Worm (Caenorhabditis elegans) whole organism, L2 larva: ENCODE measurements around the gene fln-2.

Source experiments
- R02D3.7 ChIP-seq: fragments of 150-350 bp; optimal IDR thresholded peaks from 2 replicates; lab custom pipeline; 2014; ENCODE audit warnings: missing biosample characterization, missing genetic modification characterization
- ZK546.5 ChIP-seq: sonication (generic microtip); optimal IDR thresholded peaks from 2 replicates; lab custom pipeline; 2017; ENCODE audit warnings: missing biosample characterization, missing genetic modification characterization
- alr-1 ChIP-seq: fragments of 150-350 bp; optimal IDR thresholded peaks from 2 replicates; lab custom pipeline; 2014; ENCODE audit warnings: missing biosample characterization, missing genetic modification characterization
- aly-2 ChIP-seq: fragments of 150-350 bp; optimal IDR thresholded peaks from 2 replicates; lab custom pipeline; 2014; ENCODE audit warnings: missing biosample characterization, missing genetic modification characterization
- ceh-82 ChIP-seq: fragments of 150-350 bp; optimal IDR thresholded peaks from 2 replicates; lab custom pipeline; 2014; ENCODE audit warnings: missing biosample characterization, missing genetic modification characterization
- fos-1 ChIP-seq: fragments of 150-350 bp; optimal IDR thresholded peaks from 2 replicates; lab custom pipeline; 2014; ENCODE audit warnings: missing biosample characterization, missing genetic modification characterization
- lsy-2 ChIP-seq, 2 experiments: fragments of 150-350 bp in 1 of 2; sonication (generic microtip) in 1 of 2; optimal IDR thresholded peaks; 2 replicates each; lab custom pipeline; 2014 to 2017; ENCODE audit warnings: missing biosample characterization in 2 of 2, missing genetic modification characterization in 2 of 2
- nhr-11 ChIP-seq: fragments of 150-350 bp; optimal IDR thresholded peaks from 2 replicates; lab custom pipeline; 2014; ENCODE audit warnings: missing biosample characterization, missing genetic modification characterization
- nhr-129 ChIP-seq: fragments of 150-350 bp; optimal IDR thresholded peaks from 2 replicates; lab custom pipeline; 2014; ENCODE audit warnings: missing biosample characterization, missing genetic modification characterization
- nhr-237 ChIP-seq: fragments of 150-350 bp; optimal IDR thresholded peaks from 2 replicates; lab custom pipeline; 2014; ENCODE audit warnings: missing biosample characterization, missing genetic modification characterization
- unc-39 ChIP-seq: fragments of 150-350 bp; optimal IDR thresholded peaks from 2 replicates; lab custom pipeline; 2014; ENCODE audit warnings: missing biosample characterization, missing genetic modification characterization
- unc-62 ChIP-seq: fragments of 150-350 bp; optimal IDR thresholded peaks from 2 replicates; lab custom pipeline; 2014; ENCODE audit warnings: missing biosample characterization, missing genetic modification reagents, missing genetic modification characterization
- zag-1 ChIP-seq: fragments of 150-350 bp; optimal IDR thresholded peaks from 2 replicates; lab custom pipeline; 2014; ENCODE audit warnings: missing biosample characterization, missing genetic modification characterization
- ztf-11 ChIP-seq: sonication (generic microtip); optimal IDR thresholded peaks from 2 replicates; lab custom pipeline; 2017; ENCODE audit warnings: missing biosample characterization, missing genetic modification characterization

DNA sequence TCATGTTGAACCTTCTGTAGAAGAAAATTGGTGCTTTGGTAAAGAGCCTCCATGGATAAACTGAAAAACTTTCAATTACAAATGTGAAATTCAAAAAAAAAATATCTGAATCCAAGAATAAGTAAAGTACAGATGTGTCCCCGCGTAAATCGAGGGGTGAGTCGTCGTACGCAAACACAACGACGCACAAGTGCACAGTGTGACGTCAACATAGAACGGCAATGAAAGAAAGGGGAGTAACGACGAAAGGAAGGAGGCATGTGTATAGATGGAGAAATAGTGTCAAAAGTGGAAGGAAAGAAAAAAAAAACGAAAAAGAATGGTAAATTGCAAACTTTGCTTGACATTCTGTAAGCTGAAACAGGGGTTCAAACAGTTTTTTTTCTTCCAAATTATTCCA lies 44.0 kb downstream of the fln-2 start, which contains the start of gene memb-1:
- TF ChIP-seq lsy-2 (tag; optimal IDR thresholded peaks at IDR 0.05; lab: Kevin White, UChicago) (peak in 1 of 2 experiments; percentile 72), nhr-129 (tag; lab: Kevin White, UChicago) (peak; percentile 81), fos-1 (tag; lab: Kevin White, UChicago) (peak; percentile 93), aly-2 (tag; lab: Kevin White, UChicago) (no peak), unc-39 (tag; lab: Kevin White, UChicago) (no peak), ZK546.5 (tag; lab: Kevin White, UChicago) (no peak), unc-62 (GFP tag; lab: Kevin White, UChicago) (no peak), zag-1 (tag; lab: Kevin White, UChicago) (peak; percentile 26), nhr-11 (no peak), R02D3.7 (tag; lab: Kevin White, UChicago) (no peak), ztf-11 (tag; lab: Kevin White, UChicago) (no peak), alr-1 (tag; lab: Kevin White, UChicago) (no peak), nhr-237 (tag; lab: Kevin White, UChicago) (no peak), ceh-82 (tag; lab: Kevin White, UChicago) (no peak)
